Fruit fly (Drosophila melanogaster) whole organism, embryonic: ENCODE measurements around the gene Nak.

ENCODE experiments used
- Aef1 ChIP-seq: fragments of 200-800 bp; sonication (Bioruptor generic); IDR thresholded peaks from 3 replicates; pipeline ENCODE4 v1.3.6; 2022; ENCODE audit warnings: missing biosample characterization, missing genetic modification characterization
- B-H1 ChIP-seq: fragments of 200-800 bp; sonication (Bioruptor generic); IDR thresholded peaks from 3 replicates; pipeline ENCODE4 v1.3.6; 2022; ENCODE audit warnings: missing biosample characterization, missing genetic modification characterization
- BEAF-32 ChIP-seq: fragments of 200-800 bp; sonication (Bioruptor generic); optimal IDR thresholded peaks from 3 replicates; lab custom pipeline; 2017; ENCODE audit warnings: missing biosample characterization, missing genetic modification characterization, mild to moderate bottlenecking, moderate library complexity, missing genetic modification reagents
- Blimp-1 ChIP-seq: fragments of 200-800 bp; sonication (Bioruptor generic); optimal IDR thresholded peaks from 3 replicates; lab custom pipeline; 2018; ENCODE audit warnings: missing biosample characterization, missing genetic modification characterization, mild to moderate bottlenecking, moderate library complexity, missing genetic modification reagents
- C15 ChIP-seq: fragments of 200-800 bp; sonication (Bioruptor generic); IDR thresholded peaks from 3 replicates; pipeline ENCODE4 v1.3.6; 2022; ENCODE audit warnings: missing biosample characterization, missing genetic modification characterization
- CG10321 ChIP-seq: fragments of 200-800 bp; sonication (Bioruptor generic); IDR thresholded peaks from 2 replicates; pipeline ENCODE4 v1.3.6; 2022; ENCODE audit warnings: missing biosample characterization, missing genetic modification characterization
- CG11247 ChIP-seq: fragments of 200-800 bp; sonication (Bioruptor generic); IDR thresholded peaks from 2 replicates; pipeline ENCODE4 v1.3.6; 2022; ENCODE audit warnings: missing biosample characterization, missing genetic modification characterization
- CG11398 ChIP-seq: fragments of 200-800 bp; sonication (Bioruptor generic); optimal IDR thresholded peaks from 2 replicates; lab custom pipeline; 2016; ENCODE audit warnings: missing biosample characterization, missing genetic modification characterization
- CG12104 ChIP-seq: fragments of 200-800 bp; sonication (Bioruptor generic); optimal IDR thresholded peaks from 3 replicates; lab custom pipeline; 2016; ENCODE audit warnings: missing biosample characterization, missing genetic modification characterization
- CG13123 ChIP-seq: fragments of 200-800 bp; sonication (Bioruptor generic); optimal IDR thresholded peaks from 2 replicates; lab custom pipeline; 2016; ENCODE audit warnings: missing biosample characterization, missing genetic modification characterization
- CG13287 ChIP-seq: fragments of 200-800 bp; sonication (Bioruptor generic); IDR thresholded peaks from 2 replicates; pipeline ENCODE4 v1.3.6; 2022; ENCODE audit warnings: missing biosample characterization, missing genetic modification characterization; ENCODE audit not compliant: partially characterized antibody
- CG14710 ChIP-seq: fragments of 200-800 bp; sonication (Bioruptor generic); optimal IDR thresholded peaks from 3 replicates; lab custom pipeline; 2019; ENCODE audit warnings: missing biosample characterization, mild to moderate bottlenecking, missing genetic modification characterization, moderate library complexity
- CG14965 ChIP-seq: fragments of 200-800 bp; sonication (Bioruptor generic); optimal IDR thresholded peaks from 2 replicates; lab custom pipeline; 2016; ENCODE audit warnings: missing biosample characterization, missing genetic modification characterization, borderline replicate concordance
- CG1647 ChIP-seq: fragments of 200-800 bp; sonication (Bioruptor generic); optimal IDR thresholded peaks from 3 replicates; lab custom pipeline; 2016; ENCODE audit warnings: missing biosample characterization, missing genetic modification characterization
- CG16813 ChIP-seq: fragments of 200-800 bp; sonication (Bioruptor generic); IDR thresholded peaks from 3 replicates; pipeline ENCODE4 v1.3.6; 2022; ENCODE audit warnings: missing biosample characterization, missing genetic modification characterization; ENCODE audit not compliant: partially characterized antibody
- CG17359 ChIP-seq: fragments of 200-800 bp; sonication (Bioruptor generic); optimal IDR thresholded peaks from 3 replicates; lab custom pipeline; 2018; ENCODE audit warnings: missing biosample characterization, mild to moderate bottlenecking, missing genetic modification characterization, moderate library complexity
- CG18619 ChIP-seq: fragments of 200-800 bp; sonication (Bioruptor generic); optimal IDR thresholded peaks from 3 replicates; lab custom pipeline; 2017; ENCODE audit warnings: missing biosample characterization, mild to moderate bottlenecking, missing genetic modification characterization
- CG2202 ChIP-seq: fragments of 200-800 bp; sonication (Bioruptor generic); optimal IDR thresholded peaks from 2 replicates; lab custom pipeline; 2018; ENCODE audit warnings: missing biosample characterization, mild to moderate bottlenecking, missing genetic modification characterization
- CG2889 ChIP-seq: fragments of 200-800 bp; sonication (Bioruptor generic); IDR thresholded peaks from 3 replicates; pipeline ENCODE4 v1.3.6; 2022; ENCODE audit warnings: missing biosample characterization, missing genetic modification characterization
- CG31365 ChIP-seq: fragments of 200-800 bp; sonication (Bioruptor generic); optimal IDR thresholded peaks from 2 replicates; lab custom pipeline; 2018; ENCODE audit warnings: missing biosample characterization, mild to moderate bottlenecking, missing genetic modification characterization
- CG32532 ChIP-seq: fragments of 200-800 bp; sonication (Bioruptor generic); IDR thresholded peaks from 2 replicates; pipeline ENCODE4 v1.3.6; 2022; ENCODE audit warnings: missing biosample characterization, missing genetic modification characterization
- CG3838 ChIP-seq: fragments of 200-800 bp; sonication (Bioruptor generic); optimal IDR thresholded peaks from 3 replicates; lab custom pipeline; 2016; ENCODE audit warnings: missing biosample characterization, missing genetic modification characterization
- CG4328 ChIP-seq: fragments of 200-800 bp; sonication (Bioruptor generic); optimal IDR thresholded peaks from 3 replicates; lab custom pipeline; 2017; ENCODE audit warnings: missing biosample characterization, missing genetic modification reagents, missing genetic modification characterization
- CG4360 ChIP-seq: fragments of 200-800 bp; sonication (Bioruptor generic); IDR thresholded peaks from 2 replicates; pipeline ENCODE4 v1.3.6; 2022; ENCODE audit warnings: missing biosample characterization, missing genetic modification characterization
- CG6791 ChIP-seq: fragments of 200-800 bp; sonication (Bioruptor generic); IDR thresholded peaks from 3 replicates; pipeline ENCODE4 v1.3.6; 2022; ENCODE audit warnings: missing biosample characterization, missing genetic modification characterization; ENCODE audit not compliant: partially characterized antibody
- CG8388 ChIP-seq: fragments of 200-800 bp; sonication (Bioruptor generic); optimal IDR thresholded peaks from 2 replicates; lab custom pipeline; 2019; ENCODE audit warnings: missing biosample characterization, mild to moderate bottlenecking, missing genetic modification characterization, moderate library complexity
- CHES-1-like ChIP-seq: fragments of 200-800 bp; sonication (Bioruptor generic); optimal IDR thresholded peaks from 2 replicates; lab custom pipeline; 2016; ENCODE audit warnings: missing biosample characterization, missing genetic modification characterization
- CkIIα-i1 ChIP-seq: fragments of 200-800 bp; sonication (Bioruptor generic); IDR thresholded peaks from 2 replicates; pipeline ENCODE4 v1.3.6; 2022; ENCODE audit warnings: missing biosample characterization, missing genetic modification characterization
- Dfd ChIP-seq, 2 experiments: fragments of >200 bp; optimal IDR thresholded peaks; 2 replicates each; lab custom pipeline; 2017; ENCODE audit warnings: missing biosample characterization in 2 of 2, missing genetic modification characterization in 2 of 2
- Gsc ChIP-seq: fragments of 200-800 bp; sonication (Bioruptor generic); IDR thresholded peaks from 2 replicates; pipeline ENCODE4 v1.3.6; 2022; ENCODE audit warnings: missing biosample characterization, missing genetic modification characterization
- Gug ChIP-seq: fragments of 200-800 bp; sonication (Bioruptor generic); IDR thresholded peaks from 4 replicates; pipeline ENCODE4 v1.3.6; 2022; ENCODE audit warnings: missing biosample characterization, missing genetic modification characterization
- Hsf ChIP-seq: fragments of 200-800 bp; sonication (Bioruptor generic); optimal IDR thresholded peaks from 3 replicates; lab custom pipeline; 2016; ENCODE audit warnings: missing biosample characterization, missing genetic modification characterization
- Meics ChIP-seq: fragments of 200-800 bp; sonication (Bioruptor generic); optimal IDR thresholded peaks from 2 replicates; lab custom pipeline; 2017; ENCODE audit warnings: missing biosample characterization, mild to moderate bottlenecking, missing genetic modification characterization
- Mrtf ChIP-seq: fragments of 200-800 bp; sonication (Bioruptor generic); IDR thresholded peaks from 3 replicates; pipeline ENCODE4 v1.3.6; 2022; ENCODE audit warnings: missing biosample characterization, missing genetic modification characterization
- ato ChIP-seq: fragments of 200-800 bp; sonication (Bioruptor generic); IDR thresholded peaks from 2 replicates; pipeline ENCODE4 v1.3.6; 2022; ENCODE audit warnings: missing biosample characterization, missing genetic modification characterization; ENCODE audit not compliant: partially characterized antibody
- ci ChIP-seq: fragments of 200-800 bp; sonication (Bioruptor generic); IDR thresholded peaks from 3 replicates; pipeline ENCODE4 v1.3.6; 2022; ENCODE audit warnings: missing biosample characterization, missing genetic modification characterization
- dati ChIP-seq: fragments of 200-800 bp; sonication (Bioruptor generic); IDR thresholded peaks from 2 replicates; pipeline ENCODE4 v1.3.6; 2022; ENCODE audit warnings: missing biosample characterization, missing genetic modification characterization
- dmrt11E ChIP-seq: fragments of 200-800 bp; sonication (Bioruptor generic); optimal IDR thresholded peaks from 3 replicates; lab custom pipeline; 2018; ENCODE audit warnings: missing biosample characterization, mild to moderate bottlenecking, missing genetic modification characterization, moderate library complexity
- emc ChIP-seq: fragments of 200-800 bp; sonication (Bioruptor generic); optimal IDR thresholded peaks from 2 replicates; lab custom pipeline; 2016; ENCODE audit warnings: missing biosample characterization, missing genetic modification characterization
- exex ChIP-seq: fragments of 200-800 bp; sonication (Bioruptor generic); optimal IDR thresholded peaks from 4 replicates; lab custom pipeline; 2018; ENCODE audit warnings: missing biosample characterization, mild to moderate bottlenecking, missing genetic modification characterization, moderate library complexity
- gsb-n ChIP-seq: fragments of 200-800 bp; sonication (Bioruptor generic); optimal IDR thresholded peaks from 3 replicates; lab custom pipeline; 2018; ENCODE audit warnings: missing biosample characterization, mild to moderate bottlenecking, missing genetic modification characterization
- hkb ChIP-seq, 2 experiments: fragments of 200-800 bp in 1 of 2; fragments of >200 bp in 1 of 2; sonication (Bioruptor generic) in 1 of 2; IDR thresholded peaks in 1 of 2; optimal IDR thresholded peaks in 1 of 2; 2 replicates each; pipeline versions ENCODE4 v1.3.6 to Lab custom; 2017 to 2022; ENCODE audit warnings: missing biosample characterization in 1 of 2, missing genetic modification characterization in 1 of 2
- jing ChIP-seq: fragments of 200-800 bp; sonication (Bioruptor generic); optimal IDR thresholded peaks from 2 replicates; lab custom pipeline; 2018; ENCODE audit warnings: missing biosample characterization, mild to moderate bottlenecking, missing genetic modification characterization
- kni ChIP-seq: fragments of 200-800 bp; sonication (Bioruptor generic); optimal IDR thresholded peaks from 3 replicates; lab custom pipeline; 2017; ENCODE audit warnings: mild to moderate bottlenecking, missing biosample characterization, missing genetic modification reagents, missing genetic modification characterization
- nom ChIP-seq: fragments of 200-800 bp; sonication (Bioruptor generic); optimal IDR thresholded peaks from 2 replicates; lab custom pipeline; 2017; ENCODE audit warnings: missing biosample characterization, missing genetic modification characterization, mild to moderate bottlenecking, moderate library complexity, missing genetic modification reagents
- odd ChIP-seq: fragments of 200-800 bp; sonication (Bioruptor generic); optimal IDR thresholded peaks from 2 replicates; lab custom pipeline; 2017; ENCODE audit warnings: missing biosample characterization, mild to moderate bottlenecking, missing genetic modification characterization
- pzg ChIP-seq: fragments of 200-800 bp; sonication (Bioruptor generic); optimal IDR thresholded peaks from 3 replicates; lab custom pipeline; 2018; ENCODE audit warnings: missing biosample characterization, mild to moderate bottlenecking, missing genetic modification characterization, moderate library complexity
- so ChIP-seq: fragments of 200-800 bp; sonication (Bioruptor generic); IDR thresholded peaks from 3 replicates; pipeline ENCODE4 v1.3.6; 2022; ENCODE audit warnings: missing biosample characterization, missing genetic modification characterization
- sug ChIP-seq: fragments of 200-800 bp; optimal IDR thresholded peaks from 2 replicates; lab custom pipeline; 2019; ENCODE audit warnings: missing biosample characterization, mild to moderate bottlenecking, missing genetic modification characterization, moderate library complexity
- tx ChIP-seq: fragments of 200-800 bp; sonication (Bioruptor generic); optimal IDR thresholded peaks from 2 replicates; lab custom pipeline; 2016; ENCODE audit warnings: missing biosample characterization, missing genetic modification characterization
- yki ChIP-seq: fragments of >200 bp; optimal IDR thresholded peaks from 3 replicates; lab custom pipeline; 2018

Gene Nak

dm6 chr2L:18966214-18966556, 2.4 kb downstream of the Nak start (continued):
- TF ChIP-seq CG16813 (GFP tag; lab: Robert Waterston, UW) (no peak), CG31365 (tag; lab: Kevin White, UChicago) (peak; percentile 44), CG14965 (no peak), CG4328 (GFP tag; lab: Kevin White, UChicago) (no peak), CkIIα-i1 (GFP tag; lab: Robert Waterston, UW) (peak; percentile 67; the same call in 1 of the 2 replicates), CG13287 (GFP tag; lab: Robert Waterston, UW) (0 out of 2 replicates have a peak, but pooled peaks have one; percentile 12), CG4360 (GFP tag; lab: Robert Waterston, UW) (0 out of 2 replicates have a peak, but pooled peaks have one; percentile 51), ato (no peak), sug (tag; lab: Kevin White, UChicago) (peak; percentile 87), CG10321 (peak; percentile 64), CG8388 (GFP tag; lab: Kevin White, UChicago) (peak; percentile 57), jing (GFP tag; lab: Kevin White, UChicago) (no peak), Gsc (GFP tag; lab: Robert Waterston, UW) (no peak), CG1647 (GFP tag; lab: Kevin White, UChicago) (peak; percentile 25), emc (GFP tag; lab: Kevin White, UChicago) (no peak), kni (no peak), Blimp-1 (GFP tag; lab: Kevin White, UChicago) (peak; percentile 65), Aef1 (GFP tag; lab: Robert Waterston, UW) (peak; percentile 86), CG3838 (GFP tag; lab: Kevin White, UChicago) (peak; percentile 49), pzg (GFP tag; lab: Kevin White, UChicago) (no peak), gsb-n (peak; percentile 19), Mrtf (GFP tag; lab: Robert Waterston, UW) (peak; percentile 82), ci (peak; percentile 83), CG32532 (GFP tag; lab: Robert Waterston, UW) (peak; percentile 97), CG13123 (peak; percentile 37), CG2202 (tag; lab: Kevin White, UChicago) (no peak), Hsf (GFP tag; lab: Kevin White, UChicago) (peak; percentile 62), so (peak; percentile 88), Dfd (GFP tag; optimal IDR thresholded peaks at IDR 0.05; lab: Kevin White, UChicago) (no peak), CHES-1-like (GFP tag; lab: Kevin White, UChicago) (no peak), yki (no peak), C15 (peak; percentile 88; the same call in 2 of the 3 replicates), BEAF-32 (GFP tag; lab: Kevin White, UChicago) (no peak), CG11398 (GFP tag; lab: Kevin White, UChicago) (no peak), Gug (peak; percentile 81), CG2889 (GFP tag; lab: Robert Waterston, UW) (peak; percentile 92), CG17359 (tag; lab: Kevin White, UChicago) (peak; percentile 78), odd (GFP tag; lab: Kevin White, UChicago) (peak; percentile 3), dati (GFP tag; lab: Robert Waterston, UW) (0 out of 2 replicates have a peak, but pooled peaks have one; percentile 29), nom (GFP tag; lab: Kevin White, UChicago) (no peak), hkb (optimal IDR thresholded peaks at IDR 0.05; lab: Kevin White, UChicago) (no peak), hkb (GFP tag; IDR thresholded peaks at IDR 0.05; lab: Robert Waterston, UW) (peak; percentile 90), dmrt11E (tag; lab: Kevin White, UChicago) (peak; percentile 60), exex (tag; lab: Kevin White, UChicago) (peak; percentile 65), CG12104 (GFP tag; lab: Kevin White, UChicago) (peak; percentile 54), B-H1 (peak; percentile 85), CG11247 (peak; percentile 92), CG14710 (tag; lab: Kevin White, UChicago) (peak; percentile 47), Meics (peak; percentile 89), tx (GFP tag; lab: Kevin White, UChicago) (peak; percentile 28), CG6791 (GFP tag; lab: Robert Waterston, UW) (no peak), CG18619 (peak; percentile 66)
